Worm (Caenorhabditis elegans) whole organism, L3 larva: ENCODE measurements around the gene Y73F8A.32.

Experiments used
- nhr-25 ChIP-seq: sonication (generic microtip); optimal IDR thresholded peaks from 2 replicates; lab custom pipeline; 2017; ENCODE audit warnings: missing biosample characterization, missing genetic modification characterization
- nhr-77 ChIP-seq: fragments of 150-350 bp; optimal IDR thresholded peaks from 2 replicates; lab custom pipeline; 2014; ENCODE audit warnings: missing biosample characterization, missing genetic modification characterization
- snpc-4 ChIP-seq: fragments of 150-350 bp; optimal IDR thresholded peaks from 2 replicates; lab custom pipeline; 2014; ENCODE audit warnings: missing biosample characterization, missing genetic modification characterization

DNA sequence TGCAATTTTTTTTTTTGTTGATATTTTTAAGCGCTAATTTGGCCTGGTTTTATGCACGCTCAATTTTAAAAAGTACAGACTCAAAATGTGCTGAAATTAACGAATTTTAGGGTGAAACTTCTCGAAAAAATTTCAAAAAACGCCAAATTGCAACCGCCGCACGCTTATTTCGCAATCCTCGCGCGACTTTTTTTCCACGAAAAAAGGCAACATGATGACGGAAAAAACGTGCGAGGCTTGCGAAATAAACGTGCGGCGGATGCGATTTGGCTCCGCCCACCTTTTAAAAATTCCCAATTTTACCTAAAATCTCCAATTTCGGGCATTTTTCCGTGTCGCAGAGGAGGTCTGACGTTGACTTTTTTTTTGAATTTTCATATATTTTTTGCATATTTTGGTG, 3.7 kb upstream of the Y73F8A.32 start:
- no peak for TF ChIP-seq snpc-4
- no peak for TF ChIP-seq nhr-77 (tag; lab: Kevin White, UChicago)
- TF ChIP-seq nhr-25 (tag; lab: Kevin White, UChicago) = no peak
